Fruit fly (Drosophila melanogaster) whole organism, prepupa: ENCODE results near the gene CG33687.

ENCODE experiments used
- CG10631 ChIP-seq: fragments of 200-800 bp; sonication (Bioruptor generic); optimal IDR thresholded peaks from 2 replicates; lab custom pipeline; 2016; ENCODE audit warnings: missing biosample characterization, missing genetic modification characterization
- CG10669 ChIP-seq: fragments of 200-800 bp; sonication (Bioruptor generic); optimal IDR thresholded peaks from 3 replicates; lab custom pipeline; 2018; ENCODE audit warnings: missing biosample characterization, mild to moderate bottlenecking, missing genetic modification characterization, moderate library complexity
- CG11294 ChIP-seq: fragments of 200-800 bp; sonication (Bioruptor generic); IDR thresholded peaks from 2 replicates; pipeline ENCODE4 v1.3.6; 2022; ENCODE audit warnings: missing biosample characterization, missing genetic modification characterization
- CG11762 ChIP-seq: fragments of 200-800 bp; sonication (Bioruptor generic); optimal IDR thresholded peaks from 3 replicates; lab custom pipeline; 2016; ENCODE audit warnings: missing biosample characterization, missing genetic modification characterization; ENCODE audit not compliant: insufficient read depth
- CG11902 ChIP-seq: fragments of 200-800 bp; sonication (Bioruptor generic); optimal IDR thresholded peaks from 3 replicates; lab custom pipeline; 2016; ENCODE audit warnings: missing biosample characterization, missing genetic modification characterization
- CG1621 ChIP-seq: fragments of 200-800 bp; sonication (Bioruptor generic); optimal IDR thresholded peaks from 3 replicates; lab custom pipeline; 2018; ENCODE audit warnings: missing biosample characterization, mild to moderate bottlenecking, missing genetic modification characterization
- CG16779 ChIP-seq: fragments of 200-800 bp; sonication (Bioruptor generic); optimal IDR thresholded peaks from 3 replicates; lab custom pipeline; 2017; ENCODE audit warnings: missing biosample characterization, mild to moderate bottlenecking, missing genetic modification characterization
- CG3032 ChIP-seq: fragments of 200-800 bp; optimal IDR thresholded peaks from 2 replicates; lab custom pipeline; 2019; ENCODE audit warnings: missing biosample characterization, mild to moderate bottlenecking, missing genetic modification characterization, moderate library complexity
- CG31627 ChIP-seq: fragments of 200-800 bp; sonication (Bioruptor generic); optimal IDR thresholded peaks from 3 replicates; lab custom pipeline; 2016; ENCODE audit warnings: missing biosample characterization, missing genetic modification characterization
- CG34406 ChIP-seq: fragments of 200-800 bp; sonication (Bioruptor generic); optimal IDR thresholded peaks from 3 replicates; lab custom pipeline; 2016; ENCODE audit warnings: missing biosample characterization, missing genetic modification characterization
- CG4318 ChIP-seq: fragments of 200-800 bp; sonication (Bioruptor generic); optimal IDR thresholded peaks from 3 replicates; lab custom pipeline; 2017; ENCODE audit warnings: missing biosample characterization, mild to moderate bottlenecking, missing genetic modification characterization
- CG6163 ChIP-seq: fragments of 200-800 bp; sonication (Bioruptor generic); IDR thresholded peaks from 3 replicates; pipeline ENCODE4 v1.3.6; 2022; ENCODE audit warnings: missing biosample characterization, missing genetic modification characterization
- CG6792 ChIP-seq: fragments of 200-800 bp; sonication (Bioruptor generic); optimal IDR thresholded peaks from 3 replicates; lab custom pipeline; 2016; ENCODE audit warnings: missing biosample characterization, missing genetic modification characterization
- CG6854 ChIP-seq: fragments of 200-800 bp; sonication (Bioruptor generic); optimal IDR thresholded peaks from 2 replicates; lab custom pipeline; 2017; ENCODE audit warnings: missing biosample characterization, mild to moderate bottlenecking, missing genetic modification characterization
- CG7368 ChIP-seq: fragments of 200-800 bp; sonication (Bioruptor generic); optimal IDR thresholded peaks from 3 replicates; lab custom pipeline; 2016; ENCODE audit warnings: missing biosample characterization, missing genetic modification characterization
- CG8319 ChIP-seq: fragments of 200-800 bp; sonication (Bioruptor generic); optimal IDR thresholded peaks from 3 replicates; lab custom pipeline; 2016; ENCODE audit warnings: missing biosample characterization, missing genetic modification characterization
- Eip75B ChIP-seq: fragments of 200-800 bp; sonication (Bioruptor generic); optimal IDR thresholded peaks from 3 replicates; lab custom pipeline; 2016; ENCODE audit warnings: missing biosample characterization, missing genetic modification characterization
- Eip78C ChIP-seq: fragments of 200-800 bp; sonication (Bioruptor generic); peaks from one replicate; lab custom pipeline; 2016; ENCODE audit warnings: missing biosample characterization, missing genetic modification characterization
- Eip93F ChIP-seq: fragments of 200-800 bp; sonication (Bioruptor generic); optimal IDR thresholded peaks from 2 replicates; lab custom pipeline; 2016; ENCODE audit warnings: missing biosample characterization, mild to moderate bottlenecking, missing genetic modification characterization
- Ets21C ChIP-seq: fragments of 200-800 bp; sonication (Bioruptor generic); optimal IDR thresholded peaks from 3 replicates; lab custom pipeline; 2016; ENCODE audit warnings: missing biosample characterization, missing genetic modification characterization
- Ets96B ChIP-seq: fragments of 200-800 bp; optimal IDR thresholded peaks from 2 replicates; lab custom pipeline; 2019; ENCODE audit warnings: missing biosample characterization, mild to moderate bottlenecking, missing genetic modification characterization, moderate library complexity
- Gug ChIP-seq: fragments of 200-800 bp; sonication (Bioruptor generic); IDR thresholded peaks from 2 replicates; pipeline ENCODE4 v1.3.6; 2022; ENCODE audit warnings: missing biosample characterization, missing genetic modification characterization
- Hr38 ChIP-seq: sonication (Bioruptor generic); optimal IDR thresholded peaks from 2 replicates; lab custom pipeline; 2016; ENCODE audit warnings: missing biosample characterization, missing genetic modification characterization
- Hr39 ChIP-seq: fragments of 200-800 bp; sonication (Bioruptor generic); optimal IDR thresholded peaks from 2 replicates; lab custom pipeline; 2016; ENCODE audit warnings: missing biosample characterization, missing genetic modification characterization
- Hr4 ChIP-seq: fragments of 200-800 bp; sonication (Bioruptor generic); optimal IDR thresholded peaks from 3 replicates; lab custom pipeline; 2016; ENCODE audit warnings: missing biosample characterization, missing genetic modification characterization
- Lpt ChIP-seq: fragments of 200-800 bp; sonication (Bioruptor generic); optimal IDR thresholded peaks from 3 replicates; lab custom pipeline; 2016; ENCODE audit warnings: missing biosample characterization, missing genetic modification characterization
- Met ChIP-seq: fragments of 200-800 bp; sonication (Bioruptor generic); optimal IDR thresholded peaks from 3 replicates; lab custom pipeline; 2016; ENCODE audit warnings: missing biosample characterization, missing genetic modification characterization
- OdsH ChIP-seq: fragments of 200-800 bp; sonication (Bioruptor generic); optimal IDR thresholded peaks from 3 replicates; lab custom pipeline; 2016; ENCODE audit warnings: missing biosample characterization, missing genetic modification characterization
- Smox ChIP-seq: fragments of 200-800 bp; sonication (Bioruptor generic); optimal IDR thresholded peaks from 3 replicates; lab custom pipeline; 2016; ENCODE audit warnings: missing biosample characterization, missing genetic modification characterization
- Sox15 ChIP-seq: fragments of 200-800 bp; sonication (Bioruptor generic); optimal IDR thresholded peaks from 3 replicates; lab custom pipeline; 2016; ENCODE audit warnings: missing biosample characterization, missing genetic modification characterization
- achi ChIP-seq: fragments of 200-800 bp; sonication (Bioruptor generic); optimal IDR thresholded peaks from 3 replicates; lab custom pipeline; 2016; ENCODE audit warnings: missing biosample characterization, missing genetic modification characterization
- acj6 ChIP-seq: fragments of 200-800 bp; sonication (Bioruptor generic); optimal IDR thresholded peaks from 3 replicates; lab custom pipeline; 2016; ENCODE audit warnings: missing biosample characterization, missing genetic modification characterization
- dsx ChIP-seq: fragments of 200-800 bp; optimal IDR thresholded peaks from 3 replicates; lab custom pipeline; 2019; ENCODE audit warnings: missing biosample characterization, mild to moderate bottlenecking, missing genetic modification characterization, moderate library complexity; ENCODE audit not compliant: poor library complexity, severe bottlenecking
- eg ChIP-seq: fragments of 200-800 bp; sonication (Bioruptor generic); IDR thresholded peaks from 3 replicates; pipeline ENCODE4 v1.3.6; 2022; ENCODE audit warnings: missing biosample characterization, missing genetic modification characterization
- fd59A ChIP-seq: fragments of 200-800 bp; sonication (Bioruptor generic); optimal IDR thresholded peaks from 2 replicates; lab custom pipeline; 2017; ENCODE audit warnings: missing biosample characterization, mild to moderate bottlenecking, missing genetic modification characterization, missing genetic modification reagents
- fd85E ChIP-seq: fragments of 200-800 bp; sonication (Bioruptor generic); optimal IDR thresholded peaks from 3 replicates; lab custom pipeline; 2016; ENCODE audit warnings: missing biosample characterization, missing genetic modification characterization
- fkh ChIP-seq: fragments of 200-800 bp; sonication (Bioruptor generic); optimal IDR thresholded peaks from 3 replicates; lab custom pipeline; 2017; ENCODE audit warnings: missing biosample characterization, mild to moderate bottlenecking, missing genetic modification characterization, moderate library complexity
- lz ChIP-seq: fragments of 200-800 bp; sonication (Bioruptor generic); optimal IDR thresholded peaks from 3 replicates; lab custom pipeline; 2016; ENCODE audit warnings: missing biosample characterization, missing genetic modification characterization
- net ChIP-seq: fragments of 200-800 bp; sonication (Bioruptor generic); optimal IDR thresholded peaks from 3 replicates; lab custom pipeline; 2016; ENCODE audit warnings: missing biosample characterization, missing genetic modification characterization
- salr ChIP-seq, 2 experiments: fragments of 200-800 bp; sonication (Bioruptor generic); optimal IDR thresholded peaks; 3 replicates each; lab custom pipeline; 2016 to 2018; ENCODE audit warnings: missing biosample characterization in 2 of 2, missing genetic modification characterization in 2 of 2, mild to moderate bottlenecking in 1 of 2
- spab ChIP-seq: fragments of 200-800 bp; sonication (Bioruptor generic); optimal IDR thresholded peaks from 2 replicates; lab custom pipeline; 2017; ENCODE audit warnings: missing biosample characterization, mild to moderate bottlenecking, missing genetic modification characterization, missing genetic modification reagents
- svp ChIP-seq: fragments of 200-800 bp; sonication (Bioruptor generic); peaks from one replicate; lab custom pipeline; 2016; ENCODE audit warnings: missing biosample characterization, missing genetic modification characterization
- topi ChIP-seq: fragments of 200-800 bp; sonication (Bioruptor generic); optimal IDR thresholded peaks from 3 replicates; lab custom pipeline; 2016; ENCODE audit warnings: missing biosample characterization, missing genetic modification characterization

The CG33687 gene

DNA sequence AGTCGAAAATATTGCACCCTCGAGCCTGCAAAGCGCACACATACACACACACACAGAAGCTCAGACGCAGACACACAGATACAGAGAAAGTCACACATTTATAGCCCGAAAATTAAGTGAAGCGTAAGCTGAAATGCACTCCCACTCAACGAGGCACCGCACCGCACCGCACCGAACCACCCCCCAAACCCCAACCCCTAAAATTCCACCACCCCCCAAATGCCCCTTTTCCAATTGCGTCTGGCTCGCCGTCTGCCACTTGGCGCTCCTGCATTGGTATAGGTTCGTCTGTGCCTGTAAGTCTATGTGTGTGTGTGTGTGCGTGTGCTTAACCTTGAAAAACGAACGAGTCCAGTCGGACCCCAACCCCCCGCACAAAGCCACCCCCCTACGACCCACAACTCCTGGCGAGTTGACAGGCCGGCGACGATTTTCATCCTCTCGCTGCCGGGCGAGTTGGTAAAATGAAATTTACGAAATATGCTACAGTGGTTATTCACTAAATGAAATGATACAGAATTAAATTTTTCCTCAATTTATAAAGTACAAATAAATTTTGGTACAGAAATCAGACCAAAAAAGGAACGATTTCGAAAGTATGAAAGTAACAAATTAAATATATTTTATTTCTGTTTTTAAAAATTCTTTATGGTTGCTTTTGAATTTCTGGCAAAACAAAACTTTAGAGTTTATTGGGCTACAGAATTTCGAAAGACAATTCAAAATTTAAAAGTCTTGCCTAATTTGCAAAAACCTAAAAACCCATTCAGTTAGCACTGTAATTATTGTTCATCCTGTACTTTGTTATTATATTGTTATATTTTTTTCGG is 14.8 kb upstream of the CG33687 start (continued):
- TF ChIP-seq CG4318 (GFP tag; lab: Kevin White, UChicago) (no peak), eg (GFP tag; lab: Robert Waterston, UW) (no peak), CG31627 (peak; percentile 48), OdsH (GFP tag; lab: Kevin White, UChicago) (peak; percentile 59), CG11294 (GFP tag; lab: Robert Waterston, UW) (no peak), spab (GFP tag; lab: Kevin White, UChicago) (peak; percentile 15), net (GFP tag; lab: Kevin White, UChicago) (peak; percentile 10), CG11902 (no peak), CG6792 (GFP tag; lab: Kevin White, UChicago) (peak; percentile 18), Hr39 (GFP tag; lab: Kevin White, UChicago) (peak; percentile 54), CG10669 (GFP tag; lab: Kevin White, UChicago) (peak; percentile 37), achi (GFP tag; lab: Kevin White, UChicago) (peak; percentile 45), fd59A (peak; percentile 18), Sox15 (GFP tag; lab: Kevin White, UChicago) (peak; percentile 42), Ets21C (GFP tag; lab: Kevin White, UChicago) (peak; percentile 29), acj6 (GFP tag; lab: Kevin White, UChicago) (peak; percentile 57), fd85E (GFP tag; lab: Kevin White, UChicago) (no peak), CG10631 (peak; percentile 36), CG11762 (GFP tag; lab: Kevin White, UChicago) (peak; percentile 28), CG16779 (tag; lab: Kevin White, UChicago) (no peak), Eip93F (no peak), CG6854 (GFP tag; lab: Kevin White, UChicago) (no peak), CG8319 (GFP tag; lab: Kevin White, UChicago) (no peak)

dm6 chr3L:16183493-16183892 is 14.2 kb upstream of the CG33687 start:
- TF ChIP-seq CG6792 (GFP tag; lab: Kevin White, UChicago) (no peak), dsx (GFP tag; lab: Kevin White, UChicago) (no peak), Ets21C (GFP tag; lab: Kevin White, UChicago) (no peak), fd59A (no peak), svp (no peak), Gug (GFP tag; lab: Robert Waterston, UW) (no peak), CG7368 (no peak), CG10669 (GFP tag; lab: Kevin White, UChicago) (no peak), CG6854 (GFP tag; lab: Kevin White, UChicago) (no peak), Ets96B (no peak), CG11762 (GFP tag; lab: Kevin White, UChicago) (no peak), CG6163 (GFP tag; lab: Robert Waterston, UW) (no peak), salr (GFP tag; optimal IDR thresholded peaks at IDR 0.05; lab: Kevin White, UChicago) (no peak), CG10631 (no peak), fkh (GFP tag; lab: Kevin White, UChicago) (no peak), Hr38 (no peak)
- TF ChIP-seq, all 60 proteins: peak for 0

dm6 chr3L:16189058-16189924 is 8.4 kb upstream of the CG33687 start:
- TF ChIP-seq CG1621 (tag; lab: Kevin White, UChicago) (no peak), Eip75B (GFP tag; lab: Kevin White, UChicago) (no peak), CG8319 (GFP tag; lab: Kevin White, UChicago) (peak; percentile 1), Hr38 (no peak), Hr4 (GFP tag; lab: Kevin White, UChicago) (no peak), Lpt (GFP tag; lab: Kevin White, UChicago) (no peak), CG34406 (GFP tag; lab: Kevin White, UChicago) (peak; percentile 19), CG4318 (GFP tag; lab: Kevin White, UChicago) (peak; percentile 1), lz (GFP tag; lab: Kevin White, UChicago) (peak; percentile 36), topi (GFP tag; lab: Kevin White, UChicago) (peak; percentile 33), CG31627 (peak; percentile 1), Smox (peak; percentile 0), CG6792 (GFP tag; lab: Kevin White, UChicago) (peak; percentile 18), CG10631 (peak; percentile 64), fd59A (peak; percentile 3), OdsH (GFP tag; lab: Kevin White, UChicago) (peak; percentile 47), Ets96B (peak; percentile 60), CG7368 (peak; percentile 15), spab (GFP tag; lab: Kevin White, UChicago) (peak; percentile 67), dsx (GFP tag; lab: Kevin White, UChicago) (peak; percentile 34), CG3032 (peak; percentile 63), Eip78C (GFP tag; lab: Kevin White, UChicago) (peak; percentile 70), Met (GFP tag; lab: Kevin White, UChicago) (peak; percentile 56)
